Fruit fly (Drosophila melanogaster) whole organism, embryonic: ENCODE measurements around the gene CG1983.

Experiments used
- CG31365 ChIP-seq: fragments of 200-800 bp; sonication (Bioruptor generic); optimal IDR thresholded peaks from 2 replicates; lab custom pipeline; 2018; ENCODE audit warnings: missing biosample characterization, mild to moderate bottlenecking, missing genetic modification characterization
- CTCF ChIP-seq: fragments of 200-800 bp; sonication (Bioruptor generic); optimal IDR thresholded peaks from 2 replicates; lab custom pipeline; 2017; ENCODE audit warnings: missing biosample characterization, mild to moderate bottlenecking, missing genetic modification characterization, moderate library complexity
- Hr3 ChIP-seq: fragments of 200-800 bp; sonication (Bioruptor generic); optimal IDR thresholded peaks from 3 replicates; lab custom pipeline; 2016; ENCODE audit warnings: missing biosample characterization, missing genetic modification characterization
- btn ChIP-seq: fragments of 200-800 bp; sonication (Bioruptor generic); optimal IDR thresholded peaks from 2 replicates; lab custom pipeline; 2016; ENCODE audit warnings: missing biosample characterization, missing genetic modification characterization
- fru ChIP-seq: fragments of >200 bp; optimal IDR thresholded peaks from 2 replicates; lab custom pipeline; 2017

DNA sequence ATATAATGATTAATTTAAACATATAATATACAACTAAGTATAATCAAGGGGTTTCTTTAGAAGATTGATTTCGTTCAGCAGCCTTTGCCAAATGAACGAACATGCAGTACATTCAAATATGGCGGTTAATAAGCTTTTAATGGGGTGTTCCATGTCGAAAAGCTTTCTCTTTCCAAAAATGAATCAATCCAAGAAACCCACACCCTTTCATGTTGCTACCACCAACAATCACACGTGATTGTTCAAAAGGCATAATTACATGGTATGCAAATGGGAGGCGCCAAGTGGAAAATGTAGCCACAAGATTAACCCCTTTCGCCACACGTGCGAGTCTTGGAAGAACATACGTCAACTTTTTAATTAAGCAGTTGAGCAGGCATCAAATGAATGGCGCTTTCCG, 28.4 kb upstream of the CG1983 start:
- TF ChIP-seq CG31365, result no peak
- TF ChIP-seq btn, result no peak
- TF ChIP-seq fru, result no peak
- TF ChIP-seq CTCF (GFP tag; lab: Kevin White, UChicago), result no peak
- TF ChIP-seq Hr3 (GFP tag; lab: Kevin White, UChicago), result no peak
